Fruit fly (Drosophila melanogaster): Measurements from ENCODE around the gene CG43702.
A peak's percentile ranks its signal among the peaks of the same experiment; 100 is the strongest.

Gene CG43702

dm6 chr3L:21347197-21347831 is 48.8 kb downstream of the CG43702 start (continued):
- TF ChIP-seq rgr (GFP tag; optimal IDR thresholded peaks at IDR 0.05) (peak; percentile 43), dl (GFP tag; optimal IDR thresholded peaks at IDR 0.05; ENCODE audit: insufficient read depth in 1 of 2, partially characterized antibody in 2 of 2) (no peak), GATAd (GFP tag; optimal IDR thresholded peaks at IDR 0.05) (no peak), Hr78 (GFP tag; optimal IDR thresholded peaks at IDR 0.05) (no peak), N (GFP tag; optimal IDR thresholded peaks at IDR 0.05) (no peak), dmrt93B (GFP tag; optimal IDR thresholded peaks at IDR 0.05) (peak; percentile 3), jim (GFP tag; optimal IDR thresholded peaks at IDR 0.05) (no peak), Sp1 (GFP tag; optimal IDR thresholded peaks at IDR 0.05) (no peak), br (GFP tag; optimal IDR thresholded peaks at IDR 0.05) (peak; percentile 26), h (GFP tag; optimal IDR thresholded peaks at IDR 0.05) (no peak), psq (GFP tag; optimal IDR thresholded peaks at IDR 0.05) (peak; percentile 28), woc (GFP tag; optimal IDR thresholded peaks at IDR 0.05) (peak; percentile 31)
